Worm (Caenorhabditis elegans) whole organism, L3 larva: ENCODE data around the gene ddo-2.

ENCODE experiments used
- ama-1 ChIP-seq: fragments of 150-350 bp; optimal IDR thresholded peaks from 2 replicates; lab custom pipeline; 2018
- ceh-82 ChIP-seq: fragments of 150-350 bp; optimal IDR thresholded peaks from 2 replicates; lab custom pipeline; 2014; ENCODE audit warnings: missing biosample characterization, missing genetic modification characterization
- daf-12 ChIP-seq: fragments of 150-350 bp; optimal IDR thresholded peaks from 2 replicates; lab custom pipeline; 2014; ENCODE audit warnings: missing biosample characterization, missing genetic modification reagents, missing genetic modification characterization
- fos-1 ChIP-seq: fragments of 150-350 bp; optimal IDR thresholded peaks from 2 replicates; lab custom pipeline; 2014; ENCODE audit warnings: missing biosample characterization, missing genetic modification characterization
- lin-39 ChIP-seq: fragments of 150-350 bp; optimal IDR thresholded peaks from 2 replicates; lab custom pipeline; 2018; ENCODE audit warnings: missing biosample characterization, missing genetic modification reagents, missing genetic modification characterization
- mdl-1 ChIP-seq: fragments of 150-350 bp; optimal IDR thresholded peaks from 2 replicates; lab custom pipeline; 2014; ENCODE audit warnings: missing biosample characterization, missing genetic modification characterization
- nhr-11 ChIP-seq: fragments of 150-350 bp; optimal IDR thresholded peaks from 2 replicates; lab custom pipeline; 2014; ENCODE audit warnings: missing biosample characterization, missing genetic modification characterization
- nhr-12 ChIP-seq: fragments of 150-350 bp; optimal IDR thresholded peaks from 2 replicates; lab custom pipeline; 2014; ENCODE audit warnings: missing biosample characterization, missing genetic modification characterization
- nhr-237 ChIP-seq: fragments of 150-350 bp; optimal IDR thresholded peaks from 2 replicates; lab custom pipeline; 2014; ENCODE audit warnings: missing biosample characterization, missing genetic modification characterization
- nhr-76 ChIP-seq: fragments of 150-350 bp; sonication (generic microtip); optimal IDR thresholded peaks from 5 replicates; lab custom pipeline; 2014; ENCODE audit warnings: missing biosample characterization, missing genetic modification characterization
- pqm-1 ChIP-seq: fragments of 150-350 bp; optimal IDR thresholded peaks from 2 replicates; lab custom pipeline; 2017; ENCODE audit warnings: missing biosample characterization, missing genetic modification characterization, inconsistent platforms
- unc-39 ChIP-seq: sonication (generic microtip); optimal IDR thresholded peaks from 4 replicates; lab custom pipeline; 2017; ENCODE audit warnings: missing biosample characterization, missing genetic modification characterization

DNA sequence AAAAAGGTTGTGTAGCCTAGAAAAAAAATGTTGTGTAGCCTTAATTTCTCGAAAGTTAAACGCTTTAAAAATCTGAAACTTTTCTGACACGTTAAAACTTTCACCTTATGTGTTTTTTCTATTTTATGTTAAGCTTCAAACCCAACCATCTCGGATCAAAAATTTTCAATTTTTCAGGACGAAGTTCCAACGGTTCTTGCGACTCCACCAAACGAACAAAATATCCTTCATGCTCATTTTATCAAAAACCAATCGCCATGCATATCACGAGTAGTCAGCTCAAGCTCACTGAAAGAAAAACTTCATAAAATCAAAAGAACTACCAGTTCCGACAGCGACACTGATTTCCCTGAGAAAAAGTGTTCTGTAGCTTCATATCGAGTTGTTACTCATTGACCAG lies 1.0 kb upstream of the ddo-2 start:
- TF ChIP-seq fos-1 (tag; lab: Kevin White, UChicago) (no peak), nhr-76 (no peak), nhr-237 (tag; lab: Kevin White, UChicago) (no peak), nhr-12 (tag; lab: Kevin White, UChicago) (no peak), unc-39 (no peak), nhr-11 (no peak), mdl-1 (tag; lab: Kevin White, UChicago) (no peak), lin-39 (no peak), pqm-1 (tag; lab: Kevin White, UChicago) (no peak), ama-1 (lab: Kevin White, UChicago) (no peak), daf-12 (tag; lab: Kevin White, UChicago) (no peak), ceh-82 (tag; lab: Kevin White, UChicago) (no peak)
